Fruit fly (Drosophila melanogaster) whole organism, embryonic: ENCODE measurements around the gene CG5003.

Experiments used
- Ada2b ChIP-seq: fragments of 200-800 bp; sonication (Bioruptor generic); IDR thresholded peaks from 2 replicates; pipeline ENCODE4 v1.3.6; 2022; ENCODE audit warnings: missing biosample characterization, missing genetic modification characterization
- Atf3 ChIP-seq: fragments of 200-800 bp; sonication (Bioruptor generic); optimal IDR thresholded peaks from 3 replicates; lab custom pipeline; 2016; ENCODE audit warnings: missing biosample characterization, missing genetic modification characterization
- Bgb ChIP-seq: fragments of 200-800 bp; sonication (Bioruptor generic); IDR thresholded peaks from 2 replicates; pipeline ENCODE4 v1.3.6; 2022; ENCODE audit warnings: missing biosample characterization, missing genetic modification characterization; ENCODE audit not compliant: partially characterized antibody
- BtbVII ChIP-seq: fragments of 200-800 bp; sonication (Bioruptor generic); optimal IDR thresholded peaks from 3 replicates; lab custom pipeline; 2017; ENCODE audit warnings: missing biosample characterization, mild to moderate bottlenecking, missing genetic modification characterization
- CG10543 ChIP-seq: fragments of 200-800 bp; sonication (Bioruptor generic); optimal IDR thresholded peaks from 3 replicates; lab custom pipeline; 2017; ENCODE audit warnings: missing biosample characterization, mild to moderate bottlenecking, missing genetic modification characterization, moderate library complexity
- CG11247 ChIP-seq: fragments of 200-800 bp; sonication (Bioruptor generic); IDR thresholded peaks from 2 replicates; pipeline ENCODE4 v1.3.6; 2022; ENCODE audit warnings: missing biosample characterization, missing genetic modification characterization
- CG12071 ChIP-seq: fragments of 200-800 bp; sonication (Bioruptor generic); optimal IDR thresholded peaks from 3 replicates; lab custom pipeline; 2018; ENCODE audit warnings: missing biosample characterization, mild to moderate bottlenecking, missing genetic modification characterization
- CG12155 ChIP-seq: fragments of 200-800 bp; sonication (Bioruptor generic); optimal IDR thresholded peaks from 3 replicates; lab custom pipeline; 2016; ENCODE audit warnings: missing biosample characterization, missing genetic modification characterization
- CG13287 ChIP-seq: fragments of 200-800 bp; sonication (Bioruptor generic); IDR thresholded peaks from 2 replicates; pipeline ENCODE4 v1.3.6; 2022; ENCODE audit warnings: missing biosample characterization, missing genetic modification characterization; ENCODE audit not compliant: partially characterized antibody
- CG13424 ChIP-seq: fragments of 200-800 bp; sonication (Bioruptor generic); optimal IDR thresholded peaks from 2 replicates; lab custom pipeline; 2019; ENCODE audit warnings: missing biosample characterization, mild to moderate bottlenecking, missing genetic modification characterization, moderate library complexity
- CG15073 ChIP-seq: fragments of 200-800 bp; sonication (Bioruptor generic); optimal IDR thresholded peaks from 2 replicates; lab custom pipeline; 2016; ENCODE audit warnings: missing biosample characterization, missing genetic modification characterization
- CG15269 ChIP-seq: fragments of 200-800 bp; sonication (Bioruptor generic); optimal IDR thresholded peaks from 2 replicates; lab custom pipeline; 2018; ENCODE audit warnings: missing biosample characterization, mild to moderate bottlenecking, missing genetic modification characterization, moderate library complexity
- CG15479 ChIP-seq: fragments of 200-800 bp; sonication (Bioruptor generic); optimal IDR thresholded peaks from 3 replicates; lab custom pipeline; 2019; ENCODE audit warnings: missing biosample characterization, mild to moderate bottlenecking, missing genetic modification characterization, moderate library complexity
- CG15601 ChIP-seq: fragments of 200-800 bp; sonication (Bioruptor generic); optimal IDR thresholded peaks from 3 replicates; lab custom pipeline; 2019; ENCODE audit warnings: missing biosample characterization, mild to moderate bottlenecking, missing genetic modification characterization, moderate library complexity
- CG2116 ChIP-seq: fragments of 200-800 bp; sonication (Bioruptor generic); optimal IDR thresholded peaks from 3 replicates; lab custom pipeline; 2018; ENCODE audit warnings: missing biosample characterization, mild to moderate bottlenecking, missing genetic modification characterization
- CG2202 ChIP-seq: fragments of 200-800 bp; sonication (Bioruptor generic); optimal IDR thresholded peaks from 2 replicates; lab custom pipeline; 2018; ENCODE audit warnings: missing biosample characterization, mild to moderate bottlenecking, missing genetic modification characterization
- CG5953 ChIP-seq: fragments of 200-800 bp; sonication (Bioruptor generic); IDR thresholded peaks from 2 replicates; pipeline ENCODE4 v1.3.6; 2022; ENCODE audit warnings: missing biosample characterization, missing genetic modification characterization
- CG7839 ChIP-seq: fragments of 200-800 bp; sonication (Bioruptor generic); optimal IDR thresholded peaks from 3 replicates; lab custom pipeline; 2018; ENCODE audit warnings: missing biosample characterization, mild to moderate bottlenecking, missing genetic modification characterization, moderate library complexity
- CG8290 ChIP-seq, 3 experiments: fragments of 200-800 bp; sonication (Bioruptor generic); optimal IDR thresholded peaks; 2 replicates each; lab custom pipeline; 2016 to 2019; ENCODE audit warnings: missing biosample characterization in 3 of 3, missing genetic modification characterization in 3 of 3, mild to moderate bottlenecking in 2 of 3, moderate library complexity in 1 of 3
- CG8359 ChIP-seq: fragments of 200-800 bp; sonication (Bioruptor generic); optimal IDR thresholded peaks from 2 replicates; lab custom pipeline; 2017; ENCODE audit warnings: missing biosample characterization, mild to moderate bottlenecking, missing genetic modification characterization, borderline replicate concordance
- CG9932 ChIP-seq: fragments of 200-800 bp; sonication (Bioruptor generic); IDR thresholded peaks from 2 replicates; pipeline ENCODE4 v1.3.6; 2022; ENCODE audit warnings: missing biosample characterization, missing genetic modification characterization
- CoRest ChIP-seq: fragments of 200-800 bp; sonication (Bioruptor generic); optimal IDR thresholded peaks from 3 replicates; lab custom pipeline; 2018; ENCODE audit warnings: missing biosample characterization, mild to moderate bottlenecking, missing genetic modification characterization, moderate library complexity
- D19B ChIP-seq: fragments of 200-800 bp; sonication (Bioruptor generic); optimal IDR thresholded peaks from 2 replicates; lab custom pipeline; 2017; ENCODE audit warnings: missing biosample characterization, mild to moderate bottlenecking, missing genetic modification characterization
- E2f1 ChIP-seq: fragments of 200-800 bp; sonication (Bioruptor generic); IDR thresholded peaks from 2 replicates; pipeline ENCODE4 v1.3.6; 2022; ENCODE audit warnings: missing biosample characterization, missing genetic modification characterization
- E2f2 ChIP-seq: fragments of 200-800 bp; sonication (Bioruptor generic); IDR thresholded peaks from 2 replicates; pipeline ENCODE4 v1.3.6; 2022; ENCODE audit warnings: missing biosample characterization, missing genetic modification characterization
- HLH3B ChIP-seq: fragments of 200-800 bp; sonication (Bioruptor generic); IDR thresholded peaks from 2 replicates; pipeline ENCODE4 v1.3.6; 2022; ENCODE audit warnings: missing biosample characterization, missing genetic modification characterization
- Hsf ChIP-seq: fragments of 200-800 bp; sonication (Bioruptor generic); optimal IDR thresholded peaks from 3 replicates; lab custom pipeline; 2016; ENCODE audit warnings: missing biosample characterization, missing genetic modification characterization
- Lhr ChIP-seq: fragments of 200-800 bp; sonication (Bioruptor generic); optimal IDR thresholded peaks from 3 replicates; lab custom pipeline; 2017; ENCODE audit warnings: mild to moderate bottlenecking, missing biosample characterization, missing genetic modification reagents, missing genetic modification characterization
- Lim3 ChIP-seq: fragments of 200-800 bp; sonication (Bioruptor generic); IDR thresholded peaks from 2 replicates; pipeline ENCODE4 v1.3.6; 2022; ENCODE audit warnings: missing biosample characterization, missing genetic modification characterization
- PHDP ChIP-seq: fragments of 200-800 bp; sonication (Bioruptor generic); optimal IDR thresholded peaks from 3 replicates; lab custom pipeline; 2018; ENCODE audit warnings: missing biosample characterization, mild to moderate bottlenecking, missing genetic modification characterization, moderate library complexity
- Pdp1 ChIP-seq, 2 experiments: fragments of 200-800 bp; sonication (Bioruptor generic); optimal IDR thresholded peaks; 3 replicates each; lab custom pipeline; 2016; ENCODE audit warnings: missing biosample characterization in 2 of 2, missing genetic modification characterization in 2 of 2, mild to moderate bottlenecking in 1 of 2, moderate library complexity in 1 of 2
- Six4 ChIP-seq: fragments of 200-800 bp; sonication (Bioruptor generic); optimal IDR thresholded peaks from 2 replicates; lab custom pipeline; 2016; ENCODE audit warnings: missing biosample characterization, missing genetic modification characterization
- TFAM ChIP-seq: fragments of 200-800 bp; sonication (Bioruptor generic); optimal IDR thresholded peaks from 2 replicates; lab custom pipeline; 2017; ENCODE audit warnings: missing biosample characterization, missing genetic modification characterization, inconsistent platforms
- bigmax ChIP-seq: fragments of 200-800 bp; sonication (Bioruptor generic); optimal IDR thresholded peaks from 2 replicates; lab custom pipeline; 2018; ENCODE audit warnings: missing biosample characterization, mild to moderate bottlenecking, missing genetic modification characterization
- croc ChIP-seq: fragments of 200-800 bp; sonication (Bioruptor generic); conservative IDR thresholded peaks from 3 replicates; pipeline ENCODE4 v1.3.6; 2022; ENCODE audit warnings: missing biosample characterization, missing genetic modification characterization
- disco-r ChIP-seq: fragments of 200-800 bp; sonication (Bioruptor generic); optimal IDR thresholded peaks from 2 replicates; lab custom pipeline; 2016; ENCODE audit warnings: missing biosample characterization, missing genetic modification characterization
- dysf ChIP-seq: fragments of 200-800 bp; sonication (Bioruptor generic); IDR thresholded peaks from 3 replicates; pipeline ENCODE4 v1.3.6; 2022; ENCODE audit warnings: missing biosample characterization, missing genetic modification characterization
- esg ChIP-seq: fragments of 200-800 bp; sonication (Bioruptor generic); conservative IDR thresholded peaks from 2 replicates; pipeline ENCODE4 v1.3.6; 2022; ENCODE audit warnings: missing biosample characterization, missing genetic modification characterization
- fd64A ChIP-seq: fragments of 200-800 bp; sonication (Bioruptor generic); optimal IDR thresholded peaks from 3 replicates; lab custom pipeline; 2018; ENCODE audit warnings: missing biosample characterization, mild to moderate bottlenecking, missing genetic modification characterization
- gt ChIP-seq: fragments of 200-800 bp; sonication (Bioruptor generic); IDR thresholded peaks from 2 replicates; pipeline ENCODE4 v1.3.6; 2022; ENCODE audit warnings: missing biosample characterization, missing genetic modification characterization
- hkb ChIP-seq, 2 experiments: fragments of 200-800 bp in 1 of 2; fragments of >200 bp in 1 of 2; sonication (Bioruptor generic) in 1 of 2; IDR thresholded peaks in 1 of 2; optimal IDR thresholded peaks in 1 of 2; 2 replicates each; pipeline versions ENCODE4 v1.3.6 to Lab custom; 2017 to 2022; ENCODE audit warnings: missing biosample characterization in 1 of 2, missing genetic modification characterization in 1 of 2
- kni ChIP-seq: fragments of 200-800 bp; sonication (Bioruptor generic); optimal IDR thresholded peaks from 3 replicates; lab custom pipeline; 2017; ENCODE audit warnings: mild to moderate bottlenecking, missing biosample characterization, missing genetic modification reagents, missing genetic modification characterization
- lbe ChIP-seq: fragments of 200-800 bp; sonication (Bioruptor generic); optimal IDR thresholded peaks from 2 replicates; lab custom pipeline; 2016; ENCODE audit warnings: missing biosample characterization, mild to moderate bottlenecking, missing genetic modification characterization
- row ChIP-seq: fragments of 200-800 bp; sonication (Bioruptor generic); IDR thresholded peaks from 3 replicates; pipeline ENCODE4 v1.3.6; 2022; ENCODE audit warnings: missing biosample characterization, missing genetic modification characterization
- sens ChIP-seq: fragments of 200-800 bp; sonication (Bioruptor generic); peaks from one replicate; lab custom pipeline; 2016; ENCODE audit warnings: missing biosample characterization, missing genetic modification characterization
- so ChIP-seq: fragments of 200-800 bp; sonication (Bioruptor generic); IDR thresholded peaks from 3 replicates; pipeline ENCODE4 v1.3.6; 2022; ENCODE audit warnings: missing biosample characterization, missing genetic modification characterization
- sqz ChIP-seq: fragments of 200-800 bp; sonication (Bioruptor generic); optimal IDR thresholded peaks from 3 replicates; lab custom pipeline; 2018; ENCODE audit warnings: missing biosample characterization, mild to moderate bottlenecking, missing genetic modification characterization
- stwl ChIP-seq: fragments of 200-800 bp; sonication (Bioruptor generic); optimal IDR thresholded peaks from 3 replicates; lab custom pipeline; 2018; ENCODE audit warnings: missing biosample characterization, mild to moderate bottlenecking, missing genetic modification characterization, moderate library complexity

Gene CG5003

dm6 chr3R:27916355-27917019 lies at the start of gene CG5003, which contains the start of gene mRpS22 (continued):
- TF ChIP-seq Six4 (GFP tag; lab: Kevin White, UChicago) = no peak
- TF ChIP-seq Ada2b = peak; percentile 12; the same call in 1 of the 2 replicates
- TF ChIP-seq CG7839 = peak; percentile 70
- no peak for TF ChIP-seq CG8290 (GFP tag; optimal IDR thresholded peaks at IDR 0.05; lab: Kevin White, UChicago)
- TF ChIP-seq CG8290 (tag; optimal IDR thresholded peaks at IDR 0.05; lab: Kevin White, UChicago) = peak in 1 of 2 experiments; percentile 7
- TF ChIP-seq bigmax (GFP tag; lab: Kevin White, UChicago) = no peak
- TF ChIP-seq hkb (optimal IDR thresholded peaks at IDR 0.05; lab: Kevin White, UChicago) = no peak
- no peak for TF ChIP-seq hkb (GFP tag; IDR thresholded peaks at IDR 0.05; lab: Robert Waterston, UW)
- peak; percentile 78 for TF ChIP-seq CG9932 (GFP tag; lab: Robert Waterston, UW)
- TF ChIP-seq CG10543 (GFP tag; lab: Kevin White, UChicago) = peak; percentile 80
- TF ChIP-seq D19B (GFP tag; lab: Kevin White, UChicago) = peak; percentile 45
- TF ChIP-seq sqz (GFP tag; lab: Kevin White, UChicago) = peak; percentile 69
- peak; percentile 27; the same call in 1 of the 2 replicates for TF ChIP-seq CG13287 (GFP tag; lab: Robert Waterston, UW)
- TF ChIP-seq E2f1 (GFP tag; lab: Robert Waterston, UW) = no peak
- peak; percentile 29 for TF ChIP-seq lbe
- TF ChIP-seq HLH3B (GFP tag; lab: Robert Waterston, UW) = no peak
- peak; percentile 44 for TF ChIP-seq PHDP
- peak; percentile 24 for TF ChIP-seq Lhr (GFP tag; lab: Kevin White, UChicago)
- TF ChIP-seq CG2202 (tag; lab: Kevin White, UChicago) = no peak
- peak; percentile 83 for TF ChIP-seq sens
- TF ChIP-seq row (GFP tag; lab: Robert Waterston, UW) = peak; percentile 83
- TF ChIP-seq Lim3 (GFP tag; lab: Robert Waterston, UW) = no peak
- TF ChIP-seq Atf3 = peak; percentile 11
- peak; percentile 16; the same call in 1 of the 2 replicates for TF ChIP-seq E2f2 (GFP tag; lab: Robert Waterston, UW)
- no peak for TF ChIP-seq CG15073 (GFP tag; lab: Kevin White, UChicago)
- TF ChIP-seq CG5953 = no peak
- peak; percentile 21; the same call in 1 of the 3 replicates for TF ChIP-seq dysf (GFP tag; lab: Robert Waterston, UW)
- TF ChIP-seq esg = peak; percentile 35; the same call in 1 of the 2 replicates
- no peak; the same call in 1 of the 2 replicates for TF ChIP-seq CG11247 (GFP tag; lab: Robert Waterston, UW)
- TF ChIP-seq BtbVII = peak; percentile 47
- TF ChIP-seq CG12155 (GFP tag; lab: Kevin White, UChicago) = peak; percentile 61
- no peak for TF ChIP-seq TFAM (GFP tag; lab: Kevin White, UChicago)
- peak; percentile 51 for TF ChIP-seq CG2116 (GFP tag; lab: Kevin White, UChicago)
- 0 out of 2 replicates have a peak, but pooled peaks have one; percentile 37 for TF ChIP-seq Bgb (GFP tag; lab: Robert Waterston, UW)
- TF ChIP-seq stwl = peak; percentile 34
- TF ChIP-seq disco-r (GFP tag; lab: Kevin White, UChicago) = no peak
- peak in 1 of 2 experiments; percentile 32 for TF ChIP-seq Pdp1 (GFP tag; optimal IDR thresholded peaks at IDR 0.05; lab: Kevin White, UChicago)
- TF ChIP-seq CoRest (tag; lab: Kevin White, UChicago) = peak; percentile 75
- TF ChIP-seq Hsf (GFP tag; lab: Kevin White, UChicago) = peak; percentile 54
- no peak; the same call in 2 of the 3 replicates for TF ChIP-seq croc (GFP tag; lab: Robert Waterston, UW)
- peak; percentile 66 for TF ChIP-seq CG15269 (tag; lab: Kevin White, UChicago)
- TF ChIP-seq CG13424 (tag; lab: Kevin White, UChicago) = peak; percentile 75
- TF ChIP-seq so = no peak
- TF ChIP-seq CG15479 = no peak
- no peak for TF ChIP-seq gt (GFP tag; lab: Robert Waterston, UW)
- no peak for TF ChIP-seq fd64A (GFP tag; lab: Kevin White, UChicago)
- no peak for TF ChIP-seq CG8359
- no peak for TF ChIP-seq CG12071 (GFP tag; lab: Kevin White, UChicago)
- TF ChIP-seq kni = no peak
- TF ChIP-seq CG15601 (tag; lab: Kevin White, UChicago) = peak; percentile 48
